Worm (Caenorhabditis elegans): ENCODE data around the gene C45B11.5.

DNA sequence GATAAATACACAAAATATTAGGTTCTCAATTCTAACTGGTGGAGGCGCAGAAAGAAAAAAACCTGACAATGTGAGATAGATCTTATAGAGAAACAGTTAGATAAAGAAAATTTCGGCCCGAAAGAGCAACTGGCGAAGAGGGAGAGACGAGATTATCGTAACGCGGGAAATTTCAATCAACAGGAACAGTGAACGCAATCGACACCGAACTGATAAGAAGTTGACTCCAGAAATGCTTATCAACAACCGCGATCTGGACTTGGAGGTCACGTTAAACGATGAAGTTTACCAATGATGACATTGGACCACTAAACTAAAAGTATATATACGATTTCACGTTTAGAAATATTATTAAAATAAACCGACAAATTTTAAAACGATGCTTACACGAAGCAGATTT is 34.8 kb downstream of the C45B11.5 start:
- TF ChIP-seq nhr-76 (tag; optimal IDR thresholded peaks at IDR 0.05) (no peak), nhr-28 (tag; optimal IDR thresholded peaks at IDR 0.05) (no peak), sptf-1 (tag; optimal IDR thresholded peaks at IDR 0.05) (no peak), mep-1 (tag; optimal IDR thresholded peaks at IDR 0.05) (no peak), elt-3 (tag; optimal IDR thresholded peaks at IDR 0.05) (no peak), snpc-4 (tag; optimal IDR thresholded peaks at IDR 0.05) (no peak), flh-1 (GFP tag; optimal IDR thresholded peaks at IDR 0.05) (no peak), nhr-12 (tag; optimal IDR thresholded peaks at IDR 0.05) (no peak), elt-1 (tag; optimal IDR thresholded peaks at IDR 0.05; ENCODE audit: borderline replicate concordance, insufficient read depth) (peak; percentile 92)

Measured in whole organism, mixed stage, embryonic.